Worm (Caenorhabditis elegans) whole organism, late embryonic: Measurements from ENCODE around the gene rsp-2.

ENCODE experiments used
- C08G9.2 ChIP-seq: sonication (generic microtip); optimal IDR thresholded peaks from 2 replicates; lab custom pipeline; 2016; ENCODE audit warnings: mild to moderate bottlenecking, missing genetic modification characterization, moderate library complexity, missing compliant biosample characterization
- F13H6.1 ChIP-seq: sonication (generic microtip); optimal IDR thresholded peaks from 2 replicates; lab custom pipeline; 2016; ENCODE audit warnings: missing genetic modification characterization, missing compliant biosample characterization
- K09A11.1 ChIP-seq: sonication (generic microtip); optimal IDR thresholded peaks from 2 replicates; lab custom pipeline; 2017; ENCODE audit warnings: antibody characterized with exemption, mild to moderate bottlenecking, missing genetic modification characterization, missing compliant biosample characterization; ENCODE audit not compliant: insufficient read depth
- Y22D7AL.16 ChIP-seq: sonication (generic microtip); optimal IDR thresholded peaks from 2 replicates; lab custom pipeline; 2016; ENCODE audit warnings: missing genetic modification characterization, missing compliant biosample characterization
- ahr-1 ChIP-seq: sonication (generic microtip); optimal IDR thresholded peaks from 2 replicates; lab custom pipeline; 2016; ENCODE audit warnings: missing genetic modification characterization, missing compliant biosample characterization
- ama-1 ChIP-seq: fragments of 150-350 bp; optimal IDR thresholded peaks from 2 replicates; lab custom pipeline; 2014
- ceh-14 ChIP-seq: sonication (generic microtip); optimal IDR thresholded peaks from 2 replicates; lab custom pipeline; 2016; ENCODE audit warnings: missing genotype, missing genetic modification characterization, missing compliant biosample characterization
- ceh-18 ChIP-seq: sonication (generic microtip); optimal IDR thresholded peaks from 2 replicates; lab custom pipeline; 2016; ENCODE audit warnings: missing genetic modification characterization, missing compliant biosample characterization
- ceh-19 ChIP-seq: fragments of 200-800 bp; sonication (Bioruptor generic); optimal IDR thresholded peaks from 2 replicates; lab custom pipeline; 2018; ENCODE audit warnings: mild to moderate bottlenecking, missing genetic modification characterization, missing compliant biosample characterization
- ceh-2 ChIP-seq: sonication (generic microtip); optimal IDR thresholded peaks from 2 replicates; lab custom pipeline; 2016; ENCODE audit warnings: missing genotype, missing genetic modification characterization, missing compliant biosample characterization
- ceh-22 ChIP-seq: sonication (generic microtip); optimal IDR thresholded peaks from 2 replicates; lab custom pipeline; 2017; ENCODE audit warnings: missing biosample characterization, missing genetic modification characterization
- ceh-24 ChIP-seq: sonication (generic microtip); optimal IDR thresholded peaks from 2 replicates; lab custom pipeline; 2016; ENCODE audit warnings: mild to moderate bottlenecking, missing genetic modification characterization, missing compliant biosample characterization
- ceh-30 ChIP-seq: fragments of 150-350 bp; optimal IDR thresholded peaks from 2 replicates; lab custom pipeline; 2014; ENCODE audit warnings: missing biosample characterization, missing genetic modification characterization
- ceh-31 ChIP-seq: sonication (generic microtip); optimal IDR thresholded peaks from 2 replicates; lab custom pipeline; 2016; ENCODE audit warnings: missing genetic modification characterization, missing compliant biosample characterization
- ceh-45 ChIP-seq: fragments of 200-800 bp; sonication (Bioruptor generic); IDR thresholded peaks from 2 replicates; pipeline ENCODE4 v1.3.6; 2022; ENCODE audit warnings: missing genetic modification reagents, missing genetic modification characterization, missing compliant biosample characterization
- ceh-48 ChIP-seq: sonication (generic microtip); optimal IDR thresholded peaks from 2 replicates; lab custom pipeline; 2016; ENCODE audit warnings: missing genetic modification characterization, inconsistent platforms, missing compliant biosample characterization
- che-1 ChIP-seq: sonication (generic microtip); optimal IDR thresholded peaks from 2 replicates; lab custom pipeline; 2016; ENCODE audit warnings: mild to moderate bottlenecking, missing genetic modification characterization, missing compliant biosample characterization
- dve-1 ChIP-seq: sonication (generic microtip); optimal IDR thresholded peaks from 2 replicates; lab custom pipeline; 2017; ENCODE audit warnings: antibody characterized with exemption, mild to moderate bottlenecking, missing genetic modification characterization, missing compliant biosample characterization
- ets-4 ChIP-seq: sonication (generic microtip); optimal IDR thresholded peaks from 2 replicates; lab custom pipeline; 2016; ENCODE audit warnings: missing genetic modification characterization, missing compliant biosample characterization
- fax-1 ChIP-seq: sonication (generic microtip); optimal IDR thresholded peaks from 2 replicates; lab custom pipeline; 2016; ENCODE audit warnings: missing genotype, missing genetic modification characterization, missing compliant biosample characterization
- fkh-10 ChIP-seq: fragments of 150-350 bp; optimal IDR thresholded peaks from 2 replicates; lab custom pipeline; 2014; ENCODE audit warnings: missing biosample characterization, missing genetic modification reagents, missing genetic modification characterization
- fkh-6 ChIP-seq: sonication (generic microtip); optimal IDR thresholded peaks from 2 replicates; lab custom pipeline; 2016; ENCODE audit warnings: missing genetic modification characterization, missing compliant biosample characterization
- gmeb-2 ChIP-seq: sonication (generic microtip); optimal IDR thresholded peaks from 2 replicates; lab custom pipeline; 2016; ENCODE audit warnings: missing genetic modification characterization, inconsistent platforms, missing compliant biosample characterization
- hlh-13 ChIP-seq: fragments of 200-800 bp; sonication (Bioruptor generic); optimal IDR thresholded peaks from 2 replicates; lab custom pipeline; 2018; ENCODE audit warnings: mild to moderate bottlenecking, missing genetic modification characterization, missing compliant biosample characterization
- hlh-15 ChIP-seq: sonication (generic microtip); optimal IDR thresholded peaks from 2 replicates; lab custom pipeline; 2016; ENCODE audit warnings: missing genetic modification characterization, missing compliant biosample characterization
- hlh-30 ChIP-seq: sonication (generic microtip); optimal IDR thresholded peaks from 2 replicates; lab custom pipeline; 2017; ENCODE audit warnings: antibody characterized with exemption, missing genetic modification characterization, missing compliant biosample characterization; ENCODE audit not compliant: insufficient read depth
- hlh-6 ChIP-seq: sonication (generic microtip); optimal IDR thresholded peaks from 2 replicates; lab custom pipeline; 2016; ENCODE audit warnings: missing genotype, missing genetic modification characterization, missing compliant biosample characterization
- lim-6 ChIP-seq: sonication (generic microtip); optimal IDR thresholded peaks from 2 replicates; lab custom pipeline; 2016; ENCODE audit warnings: missing genetic modification characterization, missing compliant biosample characterization
- lin-11 ChIP-seq: fragments of 200-800 bp; sonication (Bioruptor generic); optimal IDR thresholded peaks from 2 replicates; lab custom pipeline; 2018; ENCODE audit warnings: mild to moderate bottlenecking, missing genetic modification characterization, missing compliant biosample characterization
- madf-2 ChIP-seq: sonication (generic microtip); optimal IDR thresholded peaks from 2 replicates; lab custom pipeline; 2017; ENCODE audit warnings: missing genetic modification characterization, missing compliant biosample characterization
- mec-3 ChIP-seq: sonication (generic microtip); optimal IDR thresholded peaks from 2 replicates; lab custom pipeline; 2016; ENCODE audit warnings: borderline replicate concordance, missing genetic modification characterization, missing compliant biosample characterization
- nfya-1 ChIP-seq: sonication (generic microtip); optimal IDR thresholded peaks from 2 replicates; lab custom pipeline; 2017; ENCODE audit warnings: missing genetic modification characterization, mild to moderate bottlenecking, missing compliant biosample characterization, antibody characterized with exemption, moderate library complexity
- nhr-232 ChIP-seq: sonication (generic microtip); optimal IDR thresholded peaks from 2 replicates; lab custom pipeline; 2016; ENCODE audit warnings: missing genetic modification characterization, missing compliant biosample characterization
- npax-4 ChIP-seq: sonication (generic microtip); optimal IDR thresholded peaks from 2 replicates; lab custom pipeline; 2016; ENCODE audit warnings: missing genetic modification characterization, missing compliant biosample characterization
- odd-2 ChIP-seq: sonication (generic microtip); optimal IDR thresholded peaks from 2 replicates; lab custom pipeline; 2017; ENCODE audit warnings: antibody characterized with exemption, mild to moderate bottlenecking, missing genetic modification characterization, missing compliant biosample characterization
- pat-9 ChIP-seq: fragments of 200-800 bp; sonication (Bioruptor generic); optimal IDR thresholded peaks from 2 replicates; lab custom pipeline; 2018; ENCODE audit warnings: mild to moderate bottlenecking, missing genetic modification characterization, moderate library complexity, missing compliant biosample characterization
- pax-1 ChIP-seq: fragments of 150-350 bp; optimal IDR thresholded peaks from 2 replicates; lab custom pipeline; 2014; ENCODE audit warnings: missing biosample characterization, missing genetic modification characterization
- pha-2 ChIP-seq: sonication (generic microtip); optimal IDR thresholded peaks from 2 replicates; lab custom pipeline; 2017; ENCODE audit warnings: mild to moderate bottlenecking, missing genetic modification characterization, missing compliant biosample characterization
- pqm-1 ChIP-seq: sonication (generic microtip); optimal IDR thresholded peaks from 2 replicates; lab custom pipeline; 2016; ENCODE audit warnings: missing genetic modification characterization, missing compliant biosample characterization
- pros-1 ChIP-seq: fragments of 150-350 bp; optimal IDR thresholded peaks from 2 replicates; lab custom pipeline; 2014; ENCODE audit warnings: missing biosample characterization, missing genetic modification reagents, missing genetic modification characterization
- ref-2 ChIP-seq: sonication (generic microtip); optimal IDR thresholded peaks from 2 replicates; lab custom pipeline; 2016; ENCODE audit warnings: missing genetic modification characterization, missing compliant biosample characterization
- rnt-1 ChIP-seq: sonication (generic microtip); optimal IDR thresholded peaks from 2 replicates; lab custom pipeline; 2016; ENCODE audit warnings: missing genetic modification characterization, missing compliant biosample characterization
- sdc-2 ChIP-seq: sonication (generic microtip); optimal IDR thresholded peaks from 2 replicates; lab custom pipeline; 2016; ENCODE audit warnings: missing genotype, missing genetic modification characterization, missing compliant biosample characterization
- sox-2 ChIP-seq: fragments of 200-800 bp; sonication (Bioruptor generic); IDR thresholded peaks from 2 replicates; pipeline ENCODE4 v1.3.6; 2022; ENCODE audit warnings: missing genetic modification reagents, missing genetic modification characterization, missing compliant biosample characterization
- sox-4 ChIP-seq: sonication (generic microtip); optimal IDR thresholded peaks from 2 replicates; lab custom pipeline; 2017; ENCODE audit warnings: mild to moderate bottlenecking, missing genetic modification characterization, inconsistent platforms, missing compliant biosample characterization
- syd-9 ChIP-seq: sonication (generic microtip); optimal IDR thresholded peaks from 2 replicates; lab custom pipeline; 2016; ENCODE audit warnings: mild to moderate bottlenecking, missing genetic modification characterization, moderate library complexity, missing compliant biosample characterization
- tbx-7 ChIP-seq: sonication (generic microtip); optimal IDR thresholded peaks from 2 replicates; lab custom pipeline; 2016; ENCODE audit warnings: missing genotype, missing genetic modification characterization, missing compliant biosample characterization
- ttx-3 ChIP-seq: sonication (generic microtip); optimal IDR thresholded peaks from 2 replicates; lab custom pipeline; 2016; ENCODE audit warnings: missing genetic modification reagents, missing genetic modification characterization, missing compliant biosample characterization
- unc-3 ChIP-seq, 2 experiments: fragments of 200-800 bp in 1 of 2; sonication (Bioruptor generic) in 1 of 2; sonication (generic microtip) in 1 of 2; conservative IDR thresholded peaks in 1 of 2; optimal IDR thresholded peaks in 1 of 2; 2 replicates each; pipeline versions ENCODE4 v1.3.6 to Lab custom; 2016 to 2022; ENCODE audit warnings: missing compliant biosample characterization in 2 of 2, missing genetic modification characterization in 2 of 2, missing genetic modification reagents in 1 of 2
- unc-42 ChIP-seq: sonication (generic microtip); optimal IDR thresholded peaks from 2 replicates; lab custom pipeline; 2016; ENCODE audit warnings: missing genotype, missing genetic modification characterization, missing compliant biosample characterization
- unc-55 ChIP-seq: sonication (generic microtip); optimal IDR thresholded peaks from 2 replicates; lab custom pipeline; 2017; ENCODE audit warnings: missing biosample characterization, missing genetic modification reagents, missing genetic modification characterization
- unc-86 ChIP-seq: sonication (generic microtip); optimal IDR thresholded peaks from 2 replicates; lab custom pipeline; 2016; ENCODE audit warnings: missing genetic modification characterization, missing compliant biosample characterization
- zip-5 ChIP-seq: sonication (generic microtip); optimal IDR thresholded peaks from 2 replicates; lab custom pipeline; 2016; ENCODE audit warnings: missing genetic modification characterization, missing compliant biosample characterization

rsp-2 gene

DNA sequence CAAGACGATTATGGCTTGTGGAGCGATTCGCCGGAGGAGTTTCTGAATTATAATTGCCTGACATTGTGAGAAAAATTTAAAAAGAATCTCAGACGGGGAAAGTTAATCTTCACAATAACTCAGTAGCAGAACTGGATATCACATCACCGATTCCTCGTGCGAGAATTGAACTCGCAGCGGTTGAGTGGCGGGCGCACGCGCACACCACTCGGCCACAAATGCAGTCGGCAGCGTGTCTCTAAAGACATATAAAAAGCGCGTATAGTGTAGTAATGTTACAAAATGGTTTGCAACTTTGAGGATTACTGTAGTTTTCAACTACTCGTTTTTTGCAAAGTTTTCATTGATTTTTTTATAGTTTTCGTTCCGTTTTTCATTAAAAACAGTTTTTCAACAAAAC lies 31.8 kb upstream of the rsp-2 start:
- TF ChIP-seq unc-86 = peak; percentile 93
- peak; percentile 84 for TF ChIP-seq K09A11.1
- peak; percentile 94 for TF ChIP-seq nhr-232 (tag; lab: Kevin White, UChicago)
- TF ChIP-seq syd-9 (tag; lab: Kevin White, UChicago) = peak; percentile 97
- peak; percentile 95 for TF ChIP-seq npax-4 (tag; lab: Kevin White, UChicago)
- TF ChIP-seq che-1 (tag; lab: Kevin White, UChicago) = peak; percentile 96
- peak; percentile 84 for TF ChIP-seq zip-5 (tag; lab: Kevin White, UChicago)
- peak; percentile 98 for TF ChIP-seq Y22D7AL.16 (tag; lab: Kevin White, UChicago)
- TF ChIP-seq fkh-6 = peak; percentile 96
- TF ChIP-seq ceh-22 (tag; lab: Kevin White, UChicago) = peak; percentile 26
- peak; percentile 93 for TF ChIP-seq fax-1 (tag; lab: Kevin White, UChicago)
- TF ChIP-seq fkh-10 (GFP tag; lab: Kevin White, UChicago) = no peak
- TF ChIP-seq pros-1 (tag; lab: Kevin White, UChicago) = no peak
- TF ChIP-seq ceh-19 (GFP tag; lab: Kevin White, UChicago) = peak; percentile 96
- TF ChIP-seq hlh-6 (tag; lab: Kevin White, UChicago) = peak; percentile 96
- TF ChIP-seq odd-2 = peak; percentile 80
- TF ChIP-seq madf-2 (tag; lab: Kevin White, UChicago) = peak; percentile 95
- peak; percentile 97 for TF ChIP-seq gmeb-2
- peak; percentile 88 for TF ChIP-seq dve-1 (tag; lab: Kevin White, UChicago)
- peak; percentile 81 for TF ChIP-seq nfya-1 (tag; lab: Kevin White, UChicago)
- TF ChIP-seq ref-2 = peak; percentile 96
- TF ChIP-seq F13H6.1 (tag; lab: Kevin White, UChicago) = peak; percentile 95
- TF ChIP-seq unc-42 = peak; percentile 70
- TF ChIP-seq pha-2 (tag; lab: Kevin White, UChicago) = peak; percentile 94
- peak; percentile 76 for TF ChIP-seq lim-6 (tag; lab: Kevin White, UChicago)
- no peak for TF ChIP-seq ama-1 (lab: Kevin White, UChicago)
- peak; percentile 72 for TF ChIP-seq ceh-30 (tag; lab: Kevin White, UChicago)
- TF ChIP-seq C08G9.2 (tag; lab: Kevin White, UChicago) = peak; percentile 85
- TF ChIP-seq hlh-15 = peak; percentile 96
- no peak for TF ChIP-seq pax-1 (tag; lab: Kevin White, UChicago)
- TF ChIP-seq ets-4 = peak; percentile 56
- peak; percentile 87 for TF ChIP-seq sox-2
- peak; percentile 91 for TF ChIP-seq ceh-18
- peak; percentile 85 for TF ChIP-seq ceh-31 (tag; lab: Kevin White, UChicago)
- TF ChIP-seq tbx-7 (tag; lab: Kevin White, UChicago) = peak; percentile 35
- TF ChIP-seq unc-3 (GFP tag; conservative IDR thresholded peaks at IDR 0.05; lab: Robert Waterston, UW) = peak; percentile 91
- TF ChIP-seq unc-3 (tag; optimal IDR thresholded peaks at IDR 0.05; lab: Kevin White, UChicago) = peak; percentile 92
- TF ChIP-seq mec-3 (tag; lab: Kevin White, UChicago) = peak; percentile 87
- TF ChIP-seq unc-55 = no peak
- peak; percentile 97 for TF ChIP-seq sox-4 (tag; lab: Kevin White, UChicago)
- peak; percentile 83 for TF ChIP-seq pqm-1 (tag; lab: Kevin White, UChicago)
- TF ChIP-seq ceh-45 (GFP tag; lab: Robert Waterston, UW) = peak; percentile 95
- TF ChIP-seq ahr-1 = peak; percentile 89
- TF ChIP-seq hlh-13 = peak; percentile 93
- TF ChIP-seq ceh-48 = peak; percentile 94
- TF ChIP-seq hlh-30 (tag; lab: Kevin White, UChicago) = peak; percentile 78
- TF ChIP-seq lin-11 (tag; lab: Kevin White, UChicago) = peak; percentile 94
- peak; percentile 97 for TF ChIP-seq ceh-24 (tag; lab: Kevin White, UChicago)
- TF ChIP-seq pat-9 (tag; lab: Kevin White, UChicago) = peak; percentile 97
- peak; percentile 37 for TF ChIP-seq rnt-1
- TF ChIP-seq ttx-3 = peak; percentile 96
- TF ChIP-seq sdc-2 (tag; lab: Kevin White, UChicago) = peak; percentile 86
- peak; percentile 94 for TF ChIP-seq ceh-14 (tag; lab: Kevin White, UChicago)
- peak; percentile 86 for TF ChIP-seq ceh-2 (tag; lab: Kevin White, UChicago)
